Fruit fly (Drosophila melanogaster) whole organism, prepupa: Measurements from ENCODE around the gene Cdc6.

ENCODE experiments used
- CG8319 ChIP-seq: fragments of 200-800 bp; sonication (Bioruptor generic); optimal IDR thresholded peaks from 3 replicates; lab custom pipeline; 2016; ENCODE audit warnings: missing biosample characterization, missing genetic modification characterization
- OdsH ChIP-seq: fragments of 200-800 bp; sonication (Bioruptor generic); optimal IDR thresholded peaks from 3 replicates; lab custom pipeline; 2016; ENCODE audit warnings: missing biosample characterization, missing genetic modification characterization
- vri ChIP-seq: fragments of 200-800 bp; sonication (Bioruptor generic); optimal IDR thresholded peaks from 3 replicates; lab custom pipeline; 2016; ENCODE audit warnings: missing biosample characterization, mild to moderate bottlenecking, missing genetic modification characterization

DNA sequence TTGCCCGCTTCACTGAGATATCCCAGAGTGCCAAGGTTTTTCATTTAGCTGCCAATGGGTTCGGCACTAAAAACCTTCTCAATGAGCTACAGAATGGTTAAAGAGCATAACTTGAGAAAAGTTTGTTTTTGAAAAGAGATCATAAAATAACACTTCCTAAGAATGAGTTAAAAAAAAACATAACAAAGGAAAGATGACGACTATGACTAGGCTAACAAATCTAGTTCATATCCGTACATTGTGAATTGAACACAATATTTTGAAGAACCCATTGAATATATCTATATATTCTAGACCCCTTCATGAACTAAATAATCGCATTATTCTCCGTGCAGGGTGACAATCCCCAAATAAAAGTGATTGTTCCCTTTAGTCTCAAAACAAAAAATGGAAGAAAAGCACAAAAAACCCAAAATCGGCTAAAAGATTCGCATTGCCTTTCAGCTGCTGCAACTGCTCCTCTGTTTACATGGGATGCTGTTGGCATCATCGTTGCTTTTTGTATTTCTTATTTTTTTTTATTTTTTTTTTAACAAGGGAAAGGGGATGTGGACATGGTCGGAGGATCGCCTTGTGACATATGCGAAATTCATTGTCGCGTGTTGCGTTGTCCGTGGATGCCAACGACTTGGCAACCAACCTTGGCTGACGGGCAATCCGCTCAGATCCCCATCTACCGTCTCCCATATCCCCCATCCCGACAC, 23.0 kb upstream of the Cdc6 start:
- TF ChIP-seq CG8319 (peak; percentile 93), OdsH (GFP tag; lab: Kevin White, UChicago) (peak; percentile 93), vri (GFP tag; lab: Kevin White, UChicago) (peak; percentile 84)
